Worm (Caenorhabditis elegans) whole organism, midembryonic: Measurements from ENCODE around the gene R05H10.1.

Experiments used
- T22C8.4 ChIP-seq: fragments of 200-800 bp; sonication (Bioruptor generic); IDR thresholded peaks from 2 replicates; pipeline ENCODE4 v1.3.6; 2022; ENCODE audit warnings: missing genetic modification characterization, missing compliant biosample characterization
- cog-1 ChIP-seq: sonication (generic microtip); optimal IDR thresholded peaks from 2 replicates; lab custom pipeline; 2016; ENCODE audit warnings: missing genetic modification characterization, missing compliant biosample characterization
- flt-1 ChIP-seq: fragments of 200-800 bp; sonication (Bioruptor generic); IDR thresholded peaks from 2 replicates; pipeline ENCODE4 v1.3.6; 2022; ENCODE audit warnings: missing genetic modification characterization, missing compliant biosample characterization
- klf-2 ChIP-seq: fragments of 200-800 bp; sonication (Bioruptor generic); conservative IDR thresholded peaks from 2 replicates; pipeline ENCODE4 v1.3.6; 2022; ENCODE audit warnings: missing genetic modification reagents, missing genetic modification characterization, missing compliant biosample characterization
- med-1 ChIP-seq: sonication (generic microtip); optimal IDR thresholded peaks from 2 replicates; lab custom pipeline; 2017; ENCODE audit warnings: missing genetic modification characterization, mild to moderate bottlenecking, missing compliant biosample characterization, antibody characterized with exemption, missing genetic modification reagents; ENCODE audit not compliant: insufficient read depth
- ref-1 ChIP-seq: fragments of 200-800 bp; sonication (Bioruptor generic); conservative IDR thresholded peaks from 2 replicates; pipeline ENCODE4 v1.3.6; 2022; ENCODE audit warnings: missing genetic modification reagents, missing genetic modification characterization, missing compliant biosample characterization
- tab-1 ChIP-seq: fragments of 200-800 bp; sonication (Bioruptor generic); IDR thresholded peaks from 2 replicates; pipeline ENCODE4 v1.3.6; 2022; ENCODE audit warnings: missing genetic modification characterization, missing compliant biosample characterization
- ztf-23 ChIP-seq: fragments of 200-800 bp; sonication (Bioruptor generic); IDR thresholded peaks from 2 replicates; pipeline ENCODE4 v1.3.6; 2022; ENCODE audit warnings: missing genetic modification reagents, missing genetic modification characterization, missing compliant biosample characterization
- ztf-29 ChIP-seq: fragments of 200-800 bp; sonication (Bioruptor generic); IDR thresholded peaks from 2 replicates; pipeline ENCODE4 v1.3.6; 2022; ENCODE audit warnings: missing genetic modification reagents, missing genetic modification characterization, missing compliant biosample characterization

Gene R05H10.1

ce11 chrII:14814894-14815568 is 36.6 kb upstream of the R05H10.1 start, which contains the start of gene W01D2.1:
Gene W01D2.1 (plus strand): TSS chrII:14815518.
- TF ChIP-seq T22C8.4 (no peak), cog-1 (no peak), tab-1 (no peak), ref-1 (no peak), ztf-23 (GFP tag; lab: Robert Waterston, UW) (no peak), flt-1 (GFP tag; lab: Robert Waterston, UW) (no peak), med-1 (no peak), klf-2 (GFP tag; lab: Robert Waterston, UW) (no peak)

ce11 chrII:14816086-14816485 is 35.5 kb upstream of the R05H10.1 start:
- TF ChIP-seq klf-2 (GFP tag; lab: Robert Waterston, UW) (no peak), T22C8.4 (no peak), cog-1 (no peak), ztf-23 (GFP tag; lab: Robert Waterston, UW) (no peak), flt-1 (GFP tag; lab: Robert Waterston, UW) (no peak), tab-1 (no peak)

- no peak for TF ChIP-seq klf-2 (GFP tag; lab: Robert Waterston, UW)
- no peak for TF ChIP-seq tab-1
- no peak for TF ChIP-seq med-1
- no peak for TF ChIP-seq flt-1 (GFP tag; lab: Robert Waterston, UW)
- TF ChIP-seq T22C8.4, result no peak
- TF ChIP-seq ztf-29, result no peak
- TF ChIP-seq ref-1, result no peak
- no peak for TF ChIP-seq cog-1
- no peak for TF ChIP-seq ztf-23 (GFP tag; lab: Robert Waterston, UW)
Measured at ce11 chrII:14818376-14818775, 33.2 kb upstream of the R05H10.1 start, which contains the start of gene nhr-61. Gene nhr-61 (minus strand): TSS chrII:14818543.

- TF ChIP-seq ztf-29, result peak; percentile 28; the same call in 1 of the 2 replicates
- 0 out of 2 replicates have a peak, but pooled peaks have one; percentile 36 for TF ChIP-seq flt-1 (GFP tag; lab: Robert Waterston, UW)
- no peak for TF ChIP-seq tab-1
Measured at ce11 chrII:14819258-14819985, 32.2 kb upstream of the R05H10.1 start.

- TF ChIP-seq ref-1, result no peak
- TF ChIP-seq klf-2 (GFP tag; lab: Robert Waterston, UW), result no peak
- TF ChIP-seq tab-1, result no peak
- no peak for TF ChIP-seq flt-1 (GFP tag; lab: Robert Waterston, UW)
- TF ChIP-seq ztf-29, result no peak
- no peak for TF ChIP-seq ztf-23 (GFP tag; lab: Robert Waterston, UW)
- no peak for TF ChIP-seq T22C8.4
- no peak for TF ChIP-seq med-1
- no peak for TF ChIP-seq cog-1
Measured at ce11 chrII:14820460-14820859, 31.2 kb upstream of the R05H10.1 start.

ce11 chrII:14822419-14822818 is 29.2 kb upstream of the R05H10.1 start:
- TF ChIP-seq med-1 (no peak), cog-1 (peak; percentile 70)

- no peak for TF ChIP-seq flt-1 (GFP tag; lab: Robert Waterston, UW)
- no peak for TF ChIP-seq ztf-23 (GFP tag; lab: Robert Waterston, UW)
- no peak for TF ChIP-seq cog-1
- no peak for TF ChIP-seq ztf-29
- no peak for TF ChIP-seq T22C8.4
- TF ChIP-seq tab-1, result no peak
- TF ChIP-seq med-1, result no peak
- no peak for TF ChIP-seq ref-1
- TF ChIP-seq klf-2 (GFP tag; lab: Robert Waterston, UW), result no peak
Measured at ce11 chrII:14825413-14825812, 26.2 kb upstream of the R05H10.1 start.

- TF ChIP-seq ref-1 (no peak), med-1 (no peak)
Measured at ce11 chrII:14832055-14832454, 19.6 kb upstream of the R05H10.1 start.

- TF ChIP-seq flt-1 (GFP tag; lab: Robert Waterston, UW) (no peak), ref-1 (no peak), med-1 (no peak), ztf-23 (GFP tag; lab: Robert Waterston, UW) (no peak), T22C8.4 (no peak), klf-2 (GFP tag; lab: Robert Waterston, UW) (no peak), cog-1 (no peak), tab-1 (no peak), ztf-29 (no peak)
Measured at ce11 chrII:14838596-14839215, 12.9 kb upstream of the R05H10.1 start.

ce11 chrII:14841253-14841652 is 10.4 kb upstream of the R05H10.1 start:
- TF ChIP-seq T22C8.4 (no peak), flt-1 (GFP tag; lab: Robert Waterston, UW) (no peak), ztf-23 (GFP tag; lab: Robert Waterston, UW) (no peak), klf-2 (GFP tag; lab: Robert Waterston, UW) (no peak), med-1 (no peak), cog-1 (no peak), ztf-29 (no peak)

ce11 chrII:14843016-14843415 is 8.6 kb upstream of the R05H10.1 start, which contains the start of gene cdh-7:
Gene cdh-7 (plus strand): TSS chrII:14843229.
- TF ChIP-seq tab-1 (no peak), flt-1 (GFP tag; lab: Robert Waterston, UW) (no peak), klf-2 (GFP tag; lab: Robert Waterston, UW) (no peak), ztf-23 (GFP tag; lab: Robert Waterston, UW) (no peak), cog-1 (no peak), ref-1 (no peak), T22C8.4 (no peak), ztf-29 (no peak), med-1 (no peak)
